Fruit fly (Drosophila melanogaster): ENCODE results near the gene CG7115.

Gene CG7115

dm6 chr2L:7782788-7783401 lies 38.1 kb upstream of the CG7115 start, which contains the start of gene Brd7-9 (continued):
- no peak for TF ChIP-seq CG15479 (GFP tag; optimal IDR thresholded peaks at IDR 0.05)
- TF ChIP-seq seq (GFP tag; IDR thresholded peaks at IDR 0.05) = peak; percentile 71
- peak; percentile 75 for TF ChIP-seq ems (GFP tag; optimal IDR thresholded peaks at IDR 0.05)
- TF ChIP-seq disco-r (GFP tag; optimal IDR thresholded peaks at IDR 0.05) = peak; percentile 26
- no peak for TF ChIP-seq CG8281 (tag; optimal IDR thresholded peaks at IDR 0.05)
- no peak for TF ChIP-seq emc (GFP tag; optimal IDR thresholded peaks at IDR 0.05)
- TF ChIP-seq HLH54F (GFP tag; optimal IDR thresholded peaks at IDR 0.05) = peak; percentile 8
- TF ChIP-seq CG1832 (GFP tag; optimal IDR thresholded peaks at IDR 0.05) = peak; percentile 62
- TF ChIP-seq CG34376 (GFP tag; optimal IDR thresholded peaks at IDR 0.05) = peak; percentile 38
- peak; percentile 39 for TF ChIP-seq pb (GFP tag; optimal IDR thresholded peaks at IDR 0.05)
- peak; percentile 70; the same call in 1 of the 3 replicates for TF ChIP-seq gce (GFP tag; IDR thresholded peaks at IDR 0.05)
- peak; percentile 68 for TF ChIP-seq CG10209 (GFP tag; optimal IDR thresholded peaks at IDR 0.05)
- TF ChIP-seq CG10654 (GFP tag; optimal IDR thresholded peaks at IDR 0.05) = peak; percentile 71
- TF ChIP-seq ssp (GFP tag; IDR thresholded peaks at IDR 0.05) = peak; percentile 33; the same call in 1 of the 2 replicates
- peak; percentile 25 for TF ChIP-seq CHES-1-like (GFP tag; optimal IDR thresholded peaks at IDR 0.05)
- TF ChIP-seq CG14050 (GFP tag; IDR thresholded peaks at IDR 0.05) = peak; percentile 77
- peak; percentile 11 for TF ChIP-seq shn (GFP tag; optimal IDR thresholded peaks at IDR 0.05)
- peak; percentile 38 for TF ChIP-seq CG33213 (GFP tag; optimal IDR thresholded peaks at IDR 0.05)
- peak; percentile 47; the same call in 1 of the 2 replicates for TF ChIP-seq CG17612 (GFP tag; IDR thresholded peaks at IDR 0.05)
- peak; percentile 44 for TF ChIP-seq CG31388 (GFP tag; optimal IDR thresholded peaks at IDR 0.05)
- peak; percentile 35 for TF ChIP-seq CG1602 (GFP tag; optimal IDR thresholded peaks at IDR 0.05)
- peak; percentile 62 for TF ChIP-seq CG8388 (GFP tag; optimal IDR thresholded peaks at IDR 0.05)
- TF ChIP-seq Lhr (GFP tag; optimal IDR thresholded peaks at IDR 0.05) = no peak
- TF ChIP-seq gcm2 (GFP tag; optimal IDR thresholded peaks at IDR 0.05) = no peak
- peak; percentile 60 for TF ChIP-seq Taf1 (GFP tag; IDR thresholded peaks at IDR 0.05)
- peak; percentile 41 for TF ChIP-seq Camta (GFP tag; optimal IDR thresholded peaks at IDR 0.05)
- TF ChIP-seq CG32772 (GFP tag; IDR thresholded peaks at IDR 0.05) = peak; percentile 65
- TF ChIP-seq HLHmδ (GFP tag; optimal IDR thresholded peaks at IDR 0.05) = no peak
- 0 out of 2 replicates have a peak, but pooled peaks have one; percentile 40 for TF ChIP-seq nerfin-2 (GFP tag; IDR thresholded peaks at IDR 0.05; ENCODE audit: partially characterized antibody)
- no peak for TF ChIP-seq Lim3 (GFP tag; IDR thresholded peaks at IDR 0.05)
- TF ChIP-seq da (GFP tag; optimal IDR thresholded peaks at IDR 0.05) = no peak
- peak; percentile 56; the same call in 1 of the 2 replicates for TF ChIP-seq bbx (GFP tag; IDR thresholded peaks at IDR 0.05; ENCODE audit: partially characterized antibody)
- peak; percentile 95 for TF ChIP-seq CG34422 (GFP tag; IDR thresholded peaks at IDR 0.05)
- no peak; the same call in 1 of the 2 replicates for TF ChIP-seq GATAe (GFP tag; conservative IDR thresholded peaks at IDR 0.05)
- 0 out of 2 replicates have a peak, but pooled peaks have one; percentile 41 for TF ChIP-seq ham (GFP tag; IDR thresholded peaks at IDR 0.05)
- peak; percentile 51 for TF ChIP-seq CG7928 (GFP tag; optimal IDR thresholded peaks at IDR 0.05)
- TF ChIP-seq CG10431 (GFP tag; optimal IDR thresholded peaks at IDR 0.05) = no peak
- TF ChIP-seq CG2120 (GFP tag; optimal IDR thresholded peaks at IDR 0.05) = peak; percentile 77
- TF ChIP-seq run (tag; optimal IDR thresholded peaks at IDR 0.05) = peak; percentile 5
- TF ChIP-seq CG32532 (GFP tag; IDR thresholded peaks at IDR 0.05) = peak; percentile 91
- no peak for TF ChIP-seq insv (GFP tag; optimal IDR thresholded peaks at IDR 0.05)
- TF ChIP-seq Spps (tag; optimal IDR thresholded peaks at IDR 0.05) = peak; percentile 6
- peak; percentile 76 for TF ChIP-seq E2f2 (GFP tag; IDR thresholded peaks at IDR 0.05)
- peak; percentile 34 for TF ChIP-seq her (GFP tag; optimal IDR thresholded peaks at IDR 0.05)
- TF ChIP-seq CG2875 (GFP tag; optimal IDR thresholded peaks at IDR 0.05) = peak; percentile 70
- TF ChIP-seq CG4328 (GFP tag; optimal IDR thresholded peaks at IDR 0.05) = no peak
- peak; percentile 62 for TF ChIP-seq gcm (GFP tag; optimal IDR thresholded peaks at IDR 0.05)
- TF ChIP-seq CG12104 (GFP tag; optimal IDR thresholded peaks at IDR 0.05) = peak; percentile 56
- no peak for TF ChIP-seq abd-A (tag; optimal IDR thresholded peaks at IDR 0.05)
- peak; percentile 27 for TF ChIP-seq trem (tag; optimal IDR thresholded peaks at IDR 0.05)
